Fruit fly (Drosophila melanogaster) whole organism, embryonic: Measurements from ENCODE around the gene CG10064.

Experiments
- BEAF-32 ChIP-seq: fragments of 200-800 bp; sonication (Bioruptor generic); optimal IDR thresholded peaks from 3 replicates; lab custom pipeline; 2017; ENCODE audit warnings: missing biosample characterization, missing genetic modification characterization, mild to moderate bottlenecking, moderate library complexity, missing genetic modification reagents
- CG10147 ChIP-seq: fragments of 200-800 bp; sonication (Bioruptor generic); optimal IDR thresholded peaks from 2 replicates; lab custom pipeline; 2019; ENCODE audit warnings: missing biosample characterization, mild to moderate bottlenecking, missing genetic modification characterization, moderate library complexity
- CG11093 ChIP-seq: fragments of 200-800 bp; sonication (Bioruptor generic); IDR thresholded peaks from 3 replicates; pipeline ENCODE4 v1.3.6; 2022; ENCODE audit warnings: missing biosample characterization, missing genetic modification characterization
- CG11398 ChIP-seq: fragments of 200-800 bp; sonication (Bioruptor generic); optimal IDR thresholded peaks from 2 replicates; lab custom pipeline; 2016; ENCODE audit warnings: missing biosample characterization, missing genetic modification characterization
- CG13894 ChIP-seq: fragments of 200-800 bp; sonication (Bioruptor generic); optimal IDR thresholded peaks from 3 replicates; lab custom pipeline; 2018; ENCODE audit warnings: missing biosample characterization, mild to moderate bottlenecking, missing genetic modification characterization, moderate library complexity
- CG17361 ChIP-seq: fragments of 200-800 bp; sonication (Bioruptor generic); IDR thresholded peaks from 3 replicates; pipeline ENCODE4 v1.3.6; 2022; ENCODE audit warnings: missing biosample characterization, missing genetic modification characterization
- CG17568 ChIP-seq: fragments of 200-800 bp; sonication (Bioruptor generic); optimal IDR thresholded peaks from 2 replicates; lab custom pipeline; 2018; ENCODE audit warnings: missing biosample characterization, mild to moderate bottlenecking, missing genetic modification characterization, moderate library complexity
- CG17802 ChIP-seq: fragments of 200-800 bp; sonication (Bioruptor generic); optimal IDR thresholded peaks from 2 replicates; lab custom pipeline; 2018; ENCODE audit warnings: missing biosample characterization, mild to moderate bottlenecking, missing genetic modification characterization, moderate library complexity
- CG31365 ChIP-seq: fragments of 200-800 bp; sonication (Bioruptor generic); optimal IDR thresholded peaks from 2 replicates; lab custom pipeline; 2018; ENCODE audit warnings: missing biosample characterization, mild to moderate bottlenecking, missing genetic modification characterization
- CG34376 ChIP-seq: fragments of 200-800 bp; sonication (Bioruptor generic); optimal IDR thresholded peaks from 2 replicates; lab custom pipeline; 2018; ENCODE audit warnings: missing biosample characterization, mild to moderate bottlenecking, missing genetic modification characterization
- CG34422 ChIP-seq: fragments of 200-800 bp; sonication (Bioruptor generic); IDR thresholded peaks from 3 replicates; pipeline ENCODE4 v1.3.6; 2022; ENCODE audit warnings: missing biosample characterization, missing genetic modification characterization
- CG4617 ChIP-seq: fragments of 200-800 bp; sonication (Bioruptor generic); optimal IDR thresholded peaks from 3 replicates; lab custom pipeline; 2016; ENCODE audit warnings: missing biosample characterization, missing genetic modification characterization, borderline replicate concordance
- CG4854 ChIP-seq: fragments of 200-800 bp; sonication (Bioruptor generic); optimal IDR thresholded peaks from 2 replicates; lab custom pipeline; 2016; ENCODE audit warnings: missing biosample characterization, missing genetic modification characterization, inconsistent platforms
- CG5180 ChIP-seq: fragments of 200-800 bp; sonication (Bioruptor generic); optimal IDR thresholded peaks from 3 replicates; lab custom pipeline; 2017; ENCODE audit warnings: missing biosample characterization, missing genetic modification characterization, mild to moderate bottlenecking, moderate library complexity, missing genetic modification reagents
- CG7839 ChIP-seq: fragments of 200-800 bp; sonication (Bioruptor generic); optimal IDR thresholded peaks from 3 replicates; lab custom pipeline; 2018; ENCODE audit warnings: missing biosample characterization, mild to moderate bottlenecking, missing genetic modification characterization, moderate library complexity
- CG7963 ChIP-seq: fragments of 200-800 bp; sonication (Bioruptor generic); IDR thresholded peaks from 3 replicates; pipeline ENCODE4 v1.3.6; 2022; ENCODE audit warnings: missing biosample characterization, missing genetic modification characterization; ENCODE audit not compliant: partially characterized antibody
- Dek ChIP-seq: fragments of 200-800 bp; sonication (Bioruptor generic); optimal IDR thresholded peaks from 3 replicates; lab custom pipeline; 2019; ENCODE audit warnings: missing biosample characterization, mild to moderate bottlenecking, missing genetic modification characterization, moderate library complexity
- Elba2 ChIP-seq: fragments of 200-800 bp; sonication (Bioruptor generic); optimal IDR thresholded peaks from 3 replicates; lab custom pipeline; 2016; ENCODE audit warnings: missing biosample characterization, missing genetic modification characterization
- Ets65A ChIP-seq: fragments of 200-800 bp; sonication (Bioruptor generic); peaks from one replicate; lab custom pipeline; 2016; ENCODE audit warnings: missing biosample characterization, missing genetic modification characterization
- Ets97D ChIP-seq: fragments of 200-800 bp; sonication (Bioruptor generic); optimal IDR thresholded peaks from 3 replicates; lab custom pipeline; 2016; ENCODE audit warnings: missing biosample characterization, missing genetic modification characterization
- H15 ChIP-seq: fragments of 200-800 bp; sonication (Bioruptor generic); IDR thresholded peaks from 3 replicates; pipeline ENCODE4 v1.3.6; 2022; ENCODE audit warnings: missing biosample characterization, missing genetic modification characterization
- HHEX ChIP-seq: fragments of 200-800 bp; sonication (Bioruptor generic); optimal IDR thresholded peaks from 3 replicates; lab custom pipeline; 2017; ENCODE audit warnings: missing biosample characterization, mild to moderate bottlenecking, missing genetic modification characterization, missing genetic modification reagents
- Hsf ChIP-seq: fragments of 200-800 bp; sonication (Bioruptor generic); optimal IDR thresholded peaks from 3 replicates; lab custom pipeline; 2016; ENCODE audit warnings: missing biosample characterization, missing genetic modification characterization
- Sox100B ChIP-seq: fragments of 200-800 bp; sonication (Bioruptor generic); optimal IDR thresholded peaks from 3 replicates; lab custom pipeline; 2018; ENCODE audit warnings: missing biosample characterization, mild to moderate bottlenecking, missing genetic modification characterization
- ap ChIP-seq: fragments of 200-800 bp; sonication (Bioruptor generic); IDR thresholded peaks from 2 replicates; pipeline ENCODE4 v1.3.6; 2022; ENCODE audit warnings: missing biosample characterization, missing genetic modification characterization
- ase ChIP-seq: fragments of 200-800 bp; sonication (Bioruptor generic); IDR thresholded peaks from 3 replicates; pipeline ENCODE4 v1.3.6; 2022; ENCODE audit warnings: missing biosample characterization, missing genetic modification characterization
- ato ChIP-seq: fragments of 200-800 bp; sonication (Bioruptor generic); IDR thresholded peaks from 2 replicates; pipeline ENCODE4 v1.3.6; 2022; ENCODE audit warnings: missing biosample characterization, missing genetic modification characterization; ENCODE audit not compliant: partially characterized antibody
- bsh ChIP-seq, 2 experiments: fragments of 200-800 bp; sonication (Bioruptor generic); optimal IDR thresholded peaks; 2 replicates each; lab custom pipeline; 2017 to 2018; ENCODE audit warnings: mild to moderate bottlenecking in 2 of 2, missing biosample characterization in 2 of 2, missing genetic modification characterization in 2 of 2, moderate library complexity in 1 of 2
- cato ChIP-seq: fragments of 200-800 bp; sonication (Bioruptor generic); optimal IDR thresholded peaks from 2 replicates; lab custom pipeline; 2016; ENCODE audit warnings: missing biosample characterization, missing genetic modification characterization, borderline replicate concordance
- cg ChIP-seq: fragments of 200-800 bp; sonication (Bioruptor generic); optimal IDR thresholded peaks from 3 replicates; lab custom pipeline; 2019; ENCODE audit warnings: missing biosample characterization, mild to moderate bottlenecking, missing genetic modification characterization, moderate library complexity
- chif ChIP-seq, 2 experiments: fragments of 200-800 bp; sonication (Bioruptor generic); optimal IDR thresholded peaks; 3 replicates each; lab custom pipeline; 2016; ENCODE audit warnings: missing biosample characterization in 2 of 2, missing genetic modification characterization in 2 of 2
- croc ChIP-seq: fragments of 200-800 bp; sonication (Bioruptor generic); conservative IDR thresholded peaks from 3 replicates; pipeline ENCODE4 v1.3.6; 2022; ENCODE audit warnings: missing biosample characterization, missing genetic modification characterization
- dati ChIP-seq: fragments of 200-800 bp; sonication (Bioruptor generic); IDR thresholded peaks from 2 replicates; pipeline ENCODE4 v1.3.6; 2022; ENCODE audit warnings: missing biosample characterization, missing genetic modification characterization
- dmrt11E ChIP-seq: fragments of 200-800 bp; sonication (Bioruptor generic); optimal IDR thresholded peaks from 3 replicates; lab custom pipeline; 2018; ENCODE audit warnings: missing biosample characterization, mild to moderate bottlenecking, missing genetic modification characterization, moderate library complexity
- fd102C ChIP-seq: fragments of 200-800 bp; sonication (Bioruptor generic); optimal IDR thresholded peaks from 2 replicates; lab custom pipeline; 2018; ENCODE audit warnings: missing biosample characterization, mild to moderate bottlenecking, missing genetic modification characterization, moderate library complexity
- gfzf ChIP-seq: fragments of 200-800 bp; sonication (Bioruptor generic); optimal IDR thresholded peaks from 2 replicates; lab custom pipeline; 2016; ENCODE audit warnings: missing biosample characterization, mild to moderate bottlenecking, missing genetic modification characterization, moderate library complexity
- gro ChIP-seq: fragments of 200-800 bp; sonication (Bioruptor generic); optimal IDR thresholded peaks from 2 replicates; lab custom pipeline; 2016; ENCODE audit warnings: missing biosample characterization, missing genetic modification characterization
- gt ChIP-seq: fragments of 200-800 bp; sonication (Bioruptor generic); IDR thresholded peaks from 2 replicates; pipeline ENCODE4 v1.3.6; 2022; ENCODE audit warnings: missing biosample characterization, missing genetic modification characterization
- lab ChIP-seq: fragments of 200-800 bp; sonication (Bioruptor generic); optimal IDR thresholded peaks from 3 replicates; lab custom pipeline; 2017; ENCODE audit warnings: missing biosample characterization, missing genetic modification characterization, mild to moderate bottlenecking, moderate library complexity, missing genetic modification reagents
- org-1 ChIP-seq: fragments of 200-800 bp; sonication (Bioruptor generic); optimal IDR thresholded peaks from 2 replicates; lab custom pipeline; 2017; ENCODE audit warnings: missing biosample characterization, missing genetic modification characterization
- pb ChIP-seq: fragments of 200-800 bp; sonication (Bioruptor generic); optimal IDR thresholded peaks from 3 replicates; lab custom pipeline; 2016; ENCODE audit warnings: missing biosample characterization, missing genetic modification characterization
- peb ChIP-seq: fragments of 200-800 bp; sonication (Bioruptor generic); IDR thresholded peaks from 2 replicates; pipeline ENCODE4 v1.3.6; 2022; ENCODE audit warnings: missing biosample characterization, missing genetic modification characterization
- sim ChIP-seq: fragments of 200-800 bp; sonication (Bioruptor generic); IDR thresholded peaks from 2 replicates; pipeline ENCODE4 v1.3.6; 2022; ENCODE audit warnings: missing biosample characterization, missing genetic modification characterization
- sna ChIP-seq: fragments of 200-800 bp; sonication (Bioruptor generic); IDR thresholded peaks from 2 replicates; pipeline ENCODE4 v1.3.6; 2022; ENCODE audit warnings: missing biosample characterization, missing genetic modification characterization; ENCODE audit not compliant: partially characterized antibody
- sob ChIP-seq: fragments of 200-800 bp; sonication (Bioruptor generic); IDR thresholded peaks from 2 replicates; pipeline ENCODE4 v1.3.6; 2022; ENCODE audit warnings: missing biosample characterization, missing genetic modification characterization
- tll ChIP-seq, 2 experiments: fragments of 200-800 bp in 1 of 2; fragments of >200 bp in 1 of 2; sonication (Bioruptor generic) in 1 of 2; optimal IDR thresholded peaks; 2 replicates each; lab custom pipeline; 2017 to 2019; ENCODE audit warnings: missing biosample characterization in 2 of 2, missing genetic modification characterization in 2 of 2, mild to moderate bottlenecking in 1 of 2, moderate library complexity in 1 of 2
- tx ChIP-seq: fragments of 200-800 bp; sonication (Bioruptor generic); optimal IDR thresholded peaks from 2 replicates; lab custom pipeline; 2016; ENCODE audit warnings: missing biosample characterization, missing genetic modification characterization
- vvl ChIP-seq: fragments of 200-800 bp; sonication (Bioruptor generic); IDR thresholded peaks from 2 replicates; pipeline ENCODE4 v1.3.6; 2022; ENCODE audit warnings: missing biosample characterization, missing genetic modification characterization
- wdn ChIP-seq: fragments of 200-800 bp; sonication (Bioruptor generic); IDR thresholded peaks from 2 replicates; pipeline ENCODE4 v1.3.6; 2022; ENCODE audit warnings: missing biosample characterization, missing genetic modification characterization

The CG10064 gene

dm6 chr3L:7013568-7014305 is 46.0 kb upstream of the CG10064 start (continued):
- TF ChIP-seq cato (GFP tag; lab: Kevin White, UChicago) (no peak), tx (GFP tag; lab: Kevin White, UChicago) (no peak), bsh (GFP tag; optimal IDR thresholded peaks at IDR 0.05; lab: Kevin White, UChicago) (peak in 1 of 2 experiments; percentile 21), sim (no peak), gro (GFP tag; lab: Kevin White, UChicago) (peak; percentile 23), sob (peak; percentile 69), dmrt11E (tag; lab: Kevin White, UChicago) (no peak), chif (GFP tag; optimal IDR thresholded peaks at IDR 0.05; lab: Kevin White, UChicago) (no peak), ase (GFP tag; lab: Robert Waterston, UW) (peak; percentile 70; the same call in 2 of the 3 replicates), org-1 (GFP tag; lab: Kevin White, UChicago) (no peak), wdn (GFP tag; lab: Robert Waterston, UW) (no peak), BEAF-32 (GFP tag; lab: Kevin White, UChicago) (no peak), lab (GFP tag; lab: Kevin White, UChicago) (no peak), CG17568 (peak; percentile 8), CG4854 (GFP tag; lab: Kevin White, UChicago) (no peak), CG11093 (GFP tag; lab: Robert Waterston, UW) (no peak; the same call in 2 of the 3 replicates), cg (GFP tag; lab: Kevin White, UChicago) (no peak), CG11398 (no peak), CG10147 (GFP tag; lab: Kevin White, UChicago) (no peak), H15 (GFP tag; lab: Robert Waterston, UW) (peak; percentile 39; the same call in 1 of the 3 replicates), CG7839 (peak; percentile 55), Sox100B (GFP tag; lab: Kevin White, UChicago) (no peak), CG17802 (tag; lab: Kevin White, UChicago) (no peak), CG17361 (GFP tag; lab: Robert Waterston, UW) (0 out of 3 replicates have a peak, but pooled peaks have one; percentile 32), Ets65A (GFP tag; lab: Kevin White, UChicago) (no peak), CG7963 (GFP tag; lab: Robert Waterston, UW) (no peak), CG34422 (0 out of 3 replicates have a peak, but pooled peaks have one; percentile 26), Ets97D (GFP tag; lab: Kevin White, UChicago) (no peak), ato (no peak), CG4617 (no peak), CG5180 (peak; percentile 1), peb (GFP tag; lab: Robert Waterston, UW) (no peak), Hsf (GFP tag; lab: Kevin White, UChicago) (peak; percentile 16), fd102C (GFP tag; lab: Kevin White, UChicago) (no peak), ap (GFP tag; lab: Robert Waterston, UW) (no peak), croc (GFP tag; lab: Robert Waterston, UW) (no peak), vvl (GFP tag; lab: Robert Waterston, UW) (peak; percentile 49; the same call in 1 of the 2 replicates), CG13894 (tag; lab: Kevin White, UChicago) (peak; percentile 31), Elba2 (GFP tag; lab: Kevin White, UChicago) (no peak), CG31365 (no peak), dati (GFP tag; lab: Robert Waterston, UW) (no peak), gt (GFP tag; lab: Robert Waterston, UW) (no peak), CG34376 (GFP tag; lab: Kevin White, UChicago) (no peak), HHEX (GFP tag; lab: Kevin White, UChicago) (no peak), sna (no peak), Dek (no peak), gfzf (GFP tag; lab: Kevin White, UChicago) (no peak), tll (GFP tag; optimal IDR thresholded peaks at IDR 0.05; lab: Kevin White, UChicago) (no peak), pb (GFP tag; lab: Kevin White, UChicago) (no peak)
